Fruit fly (Drosophila melanogaster) whole organism, embryonic: ENCODE results near the gene ABCB7.

Source experiments
- CG10209 ChIP-seq: fragments of 200-800 bp; sonication (Bioruptor generic); optimal IDR thresholded peaks from 3 replicates; lab custom pipeline; 2017; ENCODE audit warnings: missing biosample characterization, mild to moderate bottlenecking, missing genetic modification characterization, missing genetic modification reagents
- CG10462 ChIP-seq: fragments of 200-800 bp; sonication (Bioruptor generic); optimal IDR thresholded peaks from 2 replicates; lab custom pipeline; 2016; ENCODE audit warnings: missing biosample characterization, missing genetic modification characterization
- CG11456 ChIP-seq: fragments of 200-800 bp; sonication (Bioruptor generic); IDR thresholded peaks from 3 replicates; pipeline ENCODE4 v1.3.6; 2022; ENCODE audit warnings: missing biosample characterization, missing genetic modification characterization
- CG12104 ChIP-seq: fragments of 200-800 bp; sonication (Bioruptor generic); optimal IDR thresholded peaks from 3 replicates; lab custom pipeline; 2016; ENCODE audit warnings: missing biosample characterization, missing genetic modification characterization
- CG12155 ChIP-seq: fragments of 200-800 bp; sonication (Bioruptor generic); optimal IDR thresholded peaks from 3 replicates; lab custom pipeline; 2016; ENCODE audit warnings: missing biosample characterization, missing genetic modification characterization
- CG1233 ChIP-seq: fragments of 200-800 bp; sonication (Bioruptor generic); optimal IDR thresholded peaks from 4 replicates; lab custom pipeline; 2018; ENCODE audit warnings: missing biosample characterization, mild to moderate bottlenecking, missing genetic modification characterization
- CG14965 ChIP-seq: fragments of 200-800 bp; sonication (Bioruptor generic); optimal IDR thresholded peaks from 2 replicates; lab custom pipeline; 2016; ENCODE audit warnings: missing biosample characterization, missing genetic modification characterization, borderline replicate concordance
- CG15073 ChIP-seq: fragments of 200-800 bp; sonication (Bioruptor generic); optimal IDR thresholded peaks from 2 replicates; lab custom pipeline; 2016; ENCODE audit warnings: missing biosample characterization, missing genetic modification characterization
- CG15514 ChIP-seq: fragments of 200-800 bp; sonication (Bioruptor generic); optimal IDR thresholded peaks from 3 replicates; lab custom pipeline; 2017; ENCODE audit warnings: missing biosample characterization, missing genetic modification characterization, mild to moderate bottlenecking, moderate library complexity, missing genetic modification reagents
- CG16813 ChIP-seq: fragments of 200-800 bp; sonication (Bioruptor generic); IDR thresholded peaks from 3 replicates; pipeline ENCODE4 v1.3.6; 2022; ENCODE audit warnings: missing biosample characterization, missing genetic modification characterization; ENCODE audit not compliant: partially characterized antibody
- CG30020 ChIP-seq: fragments of 200-800 bp; optimal IDR thresholded peaks from 2 replicates; lab custom pipeline; 2019; ENCODE audit warnings: missing biosample characterization, mild to moderate bottlenecking, missing genetic modification characterization, moderate library complexity
- CG3847 ChIP-seq: fragments of 200-800 bp; sonication (Bioruptor generic); IDR thresholded peaks from 2 replicates; pipeline ENCODE4 v1.3.6; 2022; ENCODE audit warnings: missing biosample characterization, missing genetic modification characterization
- CG4424 ChIP-seq: fragments of 200-800 bp; sonication (Bioruptor generic); optimal IDR thresholded peaks from 3 replicates; lab custom pipeline; 2016; ENCODE audit warnings: missing biosample characterization, missing genetic modification characterization
- CG6175 ChIP-seq: fragments of 200-800 bp; sonication (Bioruptor generic); IDR thresholded peaks from 3 replicates; pipeline ENCODE4 v1.3.6; 2022; ENCODE audit warnings: missing biosample characterization, missing genetic modification characterization
- CG6813 ChIP-seq: fragments of 200-800 bp; sonication (Bioruptor generic); optimal IDR thresholded peaks from 2 replicates; lab custom pipeline; 2017; ENCODE audit warnings: missing biosample characterization, missing genetic modification characterization, mild to moderate bottlenecking, moderate library complexity, missing genetic modification reagents
- CG8388 ChIP-seq: fragments of 200-800 bp; sonication (Bioruptor generic); optimal IDR thresholded peaks from 2 replicates; lab custom pipeline; 2019; ENCODE audit warnings: missing biosample characterization, mild to moderate bottlenecking, missing genetic modification characterization, moderate library complexity
- CG8765 ChIP-seq: fragments of 200-800 bp; sonication (Bioruptor generic); IDR thresholded peaks from 2 replicates; pipeline ENCODE4 v1.3.6; 2022; ENCODE audit warnings: missing biosample characterization, missing genetic modification characterization
- CrebB ChIP-seq: fragments of 200-800 bp; sonication (Bioruptor generic); optimal IDR thresholded peaks from 3 replicates; lab custom pipeline; 2018; ENCODE audit warnings: missing biosample characterization, mild to moderate bottlenecking, missing genetic modification characterization
- Dad ChIP-seq: fragments of 200-800 bp; sonication (Bioruptor generic); optimal IDR thresholded peaks from 3 replicates; lab custom pipeline; 2016; ENCODE audit warnings: missing biosample characterization, missing genetic modification characterization
- Doc3 ChIP-seq: fragments of 200-800 bp; sonication (Bioruptor generic); IDR thresholded peaks from 3 replicates; pipeline ENCODE4 v1.3.6; 2022; ENCODE audit warnings: missing biosample characterization, missing genetic modification characterization; ENCODE audit not compliant: partially characterized antibody
- Drgx ChIP-seq: fragments of 200-800 bp; sonication (Bioruptor generic); IDR thresholded peaks from 2 replicates; pipeline ENCODE4 v1.3.6; 2022; ENCODE audit warnings: missing biosample characterization, missing genetic modification characterization
- HLH4C ChIP-seq: fragments of 200-800 bp; sonication (Bioruptor generic); IDR thresholded peaks from 3 replicates; pipeline ENCODE4 v1.3.6; 2022; ENCODE audit warnings: missing biosample characterization, missing genetic modification characterization; ENCODE audit not compliant: partially characterized antibody
- HLHmδ ChIP-seq: fragments of 200-800 bp; sonication (Bioruptor generic); optimal IDR thresholded peaks from 2 replicates; lab custom pipeline; 2018; ENCODE audit warnings: missing biosample characterization, mild to moderate bottlenecking, missing genetic modification characterization, moderate library complexity
- Kr ChIP-seq: fragments of 200-800 bp; sonication (Bioruptor generic); optimal IDR thresholded peaks from 2 replicates; lab custom pipeline; 2017; ENCODE audit warnings: missing biosample characterization, mild to moderate bottlenecking, missing genetic modification characterization
- MBD-R2 ChIP-seq: fragments of 200-800 bp; sonication (Bioruptor generic); IDR thresholded peaks from 2 replicates; pipeline ENCODE4 v1.3.6; 2022; ENCODE audit warnings: missing biosample characterization, missing genetic modification characterization
- MTF-1 ChIP-seq: fragments of 200-800 bp; sonication (Bioruptor generic); optimal IDR thresholded peaks from 2 replicates; lab custom pipeline; 2018; ENCODE audit warnings: missing biosample characterization, mild to moderate bottlenecking, missing genetic modification characterization, borderline replicate concordance
- Mrtf ChIP-seq: fragments of 200-800 bp; sonication (Bioruptor generic); IDR thresholded peaks from 3 replicates; pipeline ENCODE4 v1.3.6; 2022; ENCODE audit warnings: missing biosample characterization, missing genetic modification characterization
- NC2α ChIP-seq: fragments of 200-800 bp; sonication (Bioruptor generic); optimal IDR thresholded peaks from 2 replicates; lab custom pipeline; 2016; ENCODE audit warnings: missing biosample characterization, missing genetic modification characterization
- Pdp1 ChIP-seq, 2 experiments: fragments of 200-800 bp; sonication (Bioruptor generic); optimal IDR thresholded peaks; 3 replicates each; lab custom pipeline; 2016; ENCODE audit warnings: missing biosample characterization in 2 of 2, missing genetic modification characterization in 2 of 2, mild to moderate bottlenecking in 1 of 2, moderate library complexity in 1 of 2
- Rfx ChIP-seq: fragments of 200-800 bp; sonication (Bioruptor generic); IDR thresholded peaks from 2 replicates; pipeline ENCODE4 v1.3.6; 2022; ENCODE audit warnings: missing biosample characterization, missing genetic modification characterization
- Rx ChIP-seq: fragments of 200-800 bp; sonication (Bioruptor generic); IDR thresholded peaks from 2 replicates; pipeline ENCODE4 v1.3.6; 2022; ENCODE audit warnings: missing biosample characterization, missing genetic modification characterization
- Taf1 ChIP-seq: fragments of 200-800 bp; sonication (Bioruptor generic); IDR thresholded peaks from 2 replicates; pipeline ENCODE4 v1.3.6; 2022; ENCODE audit warnings: missing biosample characterization, missing genetic modification characterization
- bowl ChIP-seq: fragments of 200-800 bp; sonication (Bioruptor generic); IDR thresholded peaks from 2 replicates; pipeline ENCODE4 v1.3.6; 2022; ENCODE audit warnings: missing biosample characterization, missing genetic modification characterization
- ems ChIP-seq: fragments of 200-800 bp; sonication (Bioruptor generic); optimal IDR thresholded peaks from 3 replicates; lab custom pipeline; 2016; ENCODE audit warnings: missing biosample characterization, missing genetic modification characterization
- ewg ChIP-seq: fragments of 200-800 bp; sonication (Bioruptor generic); optimal IDR thresholded peaks from 3 replicates; lab custom pipeline; 2017; ENCODE audit warnings: mild to moderate bottlenecking, missing biosample characterization, missing genetic modification reagents, missing genetic modification characterization
- fu2 ChIP-seq: fragments of 200-800 bp; sonication (Bioruptor generic); optimal IDR thresholded peaks from 2 replicates; lab custom pipeline; 2016; ENCODE audit warnings: missing biosample characterization, missing genetic modification characterization
- gsb-n ChIP-seq: fragments of 200-800 bp; sonication (Bioruptor generic); optimal IDR thresholded peaks from 3 replicates; lab custom pipeline; 2018; ENCODE audit warnings: missing biosample characterization, mild to moderate bottlenecking, missing genetic modification characterization
- hb ChIP-seq: fragments of 200-800 bp; sonication (Bioruptor generic); IDR thresholded peaks from 3 replicates; pipeline ENCODE4 v1.3.6; 2022; ENCODE audit warnings: missing biosample characterization, missing genetic modification characterization; ENCODE audit not compliant: partially characterized antibody
- her ChIP-seq: fragments of 200-800 bp; sonication (Bioruptor generic); optimal IDR thresholded peaks from 2 replicates; lab custom pipeline; 2016; ENCODE audit warnings: missing biosample characterization, missing genetic modification characterization
- nau ChIP-seq: fragments of 200-800 bp; sonication (Bioruptor generic); optimal IDR thresholded peaks from 3 replicates; lab custom pipeline; 2017; ENCODE audit warnings: missing biosample characterization, mild to moderate bottlenecking, missing genetic modification characterization, missing genetic modification reagents
- nom ChIP-seq: fragments of 200-800 bp; sonication (Bioruptor generic); optimal IDR thresholded peaks from 2 replicates; lab custom pipeline; 2017; ENCODE audit warnings: missing biosample characterization, missing genetic modification characterization, mild to moderate bottlenecking, moderate library complexity, missing genetic modification reagents
- pan ChIP-seq, 4 experiments: fragments of >200 bp in 3 of 4; fragments of 200-800 bp in 1 of 4; sonication (Bioruptor generic) in 1 of 4; optimal IDR thresholded peaks in 3 of 4; IDR thresholded peaks in 1 of 4; 2 replicates each; pipeline versions ENCODE4 v1.3.6 to Lab custom; 2017 to 2022; ENCODE audit warnings: missing biosample characterization in 2 of 4, missing genetic modification characterization in 2 of 4, mixed read lengths in 1 of 4
- pzg ChIP-seq: fragments of 200-800 bp; sonication (Bioruptor generic); optimal IDR thresholded peaks from 3 replicates; lab custom pipeline; 2018; ENCODE audit warnings: missing biosample characterization, mild to moderate bottlenecking, missing genetic modification characterization, moderate library complexity
- scrt ChIP-seq: fragments of 200-800 bp; sonication (Bioruptor generic); optimal IDR thresholded peaks from 2 replicates; lab custom pipeline; 2018; ENCODE audit warnings: missing biosample characterization, mild to moderate bottlenecking, missing genetic modification characterization, moderate library complexity
- shn ChIP-seq: fragments of 200-800 bp; sonication (Bioruptor generic); optimal IDR thresholded peaks from 3 replicates; lab custom pipeline; 2016; ENCODE audit warnings: missing biosample characterization, missing genetic modification characterization
- stwl ChIP-seq: fragments of 200-800 bp; sonication (Bioruptor generic); optimal IDR thresholded peaks from 3 replicates; lab custom pipeline; 2018; ENCODE audit warnings: missing biosample characterization, mild to moderate bottlenecking, missing genetic modification characterization, moderate library complexity
- unpg ChIP-seq: fragments of 200-800 bp; sonication (Bioruptor generic); optimal IDR thresholded peaks from 3 replicates; lab custom pipeline; 2018; ENCODE audit warnings: missing biosample characterization, mild to moderate bottlenecking, missing genetic modification characterization, moderate library complexity
- zfh1 ChIP-seq: fragments of 200-800 bp; sonication (Bioruptor generic); IDR thresholded peaks from 3 replicates; pipeline ENCODE4 v1.3.6; 2022; ENCODE audit warnings: missing biosample characterization, missing genetic modification characterization

Gene ABCB7

dm6 chr3L:1579169-1579853 is 38.9 kb upstream of the ABCB7 start (continued):
- TF ChIP-seq nau (GFP tag; lab: Kevin White, UChicago) (peak; percentile 86), CG1233 (peak; percentile 77), CG15073 (no peak), pan (optimal IDR thresholded peaks at IDR 0.05; lab: Kevin White, UChicago) (no peak), pan (GFP tag; optimal IDR thresholded peaks at IDR 0.05 in 1 of 2, IDR thresholded peaks at IDR 0.05 in 1 of 2) (peak in 1 of 2 experiments; percentile 41), Taf1 (GFP tag; lab: Robert Waterston, UW) (peak; percentile 16; the same call in 1 of the 2 replicates), ewg (GFP tag; lab: Kevin White, UChicago) (peak; percentile 41), zfh1 (GFP tag; lab: Robert Waterston, UW) (peak; percentile 28), Drgx (GFP tag; lab: Robert Waterston, UW) (no peak), fu2 (GFP tag; lab: Kevin White, UChicago) (no peak), NC2α (GFP tag; lab: Kevin White, UChicago) (peak; percentile 66), CG4424 (GFP tag; lab: Kevin White, UChicago) (peak; percentile 49), Dad (GFP tag; lab: Kevin White, UChicago) (no peak), unpg (GFP tag; lab: Kevin White, UChicago) (peak; percentile 60), CG6813 (GFP tag; lab: Kevin White, UChicago) (peak; percentile 93), CG10462 (peak; percentile 55), CG12104 (GFP tag; lab: Kevin White, UChicago) (peak; percentile 63), MTF-1 (GFP tag; lab: Kevin White, UChicago) (peak; percentile 90), HLHmδ (GFP tag; lab: Kevin White, UChicago) (peak; percentile 95), CG3847 (no peak), CG30020 (tag; lab: Kevin White, UChicago) (no peak), Kr (peak; percentile 93), Pdp1 (GFP tag; optimal IDR thresholded peaks at IDR 0.05; lab: Kevin White, UChicago) (peak; percentile 43 to 69), gsb-n (tag; lab: Kevin White, UChicago) (peak; percentile 76), her (peak; percentile 26), HLH4C (GFP tag; lab: Robert Waterston, UW) (no peak), CG8765 (no peak), Doc3 (GFP tag; lab: Robert Waterston, UW) (no peak), Mrtf (GFP tag; lab: Robert Waterston, UW) (no peak), Rfx (GFP tag; lab: Robert Waterston, UW) (peak; percentile 51; the same call in 1 of the 2 replicates), CG12155 (peak; percentile 14), pzg (GFP tag; lab: Kevin White, UChicago) (no peak), nom (GFP tag; lab: Kevin White, UChicago) (no peak), CG11456 (no peak), MBD-R2 (peak; percentile 19; the same call in 1 of the 2 replicates), bowl (no peak), CG8388 (peak; percentile 76), CG10209 (GFP tag; lab: Kevin White, UChicago) (peak; percentile 81), CG15514 (GFP tag; lab: Kevin White, UChicago) (peak; percentile 36), CG16813 (no peak), scrt (GFP tag; lab: Kevin White, UChicago) (peak; percentile 44), stwl (tag; lab: Kevin White, UChicago) (peak; percentile 43), shn (GFP tag; lab: Kevin White, UChicago) (peak; percentile 69), CG6175 (GFP tag; lab: Robert Waterston, UW) (no peak), CG14965 (GFP tag; lab: Kevin White, UChicago) (peak; percentile 60), hb (no peak), Rx (no peak; the same call in 1 of the 2 replicates), ems (GFP tag; lab: Kevin White, UChicago) (peak; percentile 22), CrebB (tag; lab: Kevin White, UChicago) (peak; percentile 80)
